Fruit fly (Drosophila melanogaster): Measurements from ENCODE around the gene nAChRalpha2.

- no peak for TF ChIP-seq ttk (optimal IDR thresholded peaks at IDR 0.05)
- no peak for TF ChIP-seq h (optimal IDR thresholded peaks at IDR 0.05)
Observed at dm6 chr3R:24523578-24523977, 38.4 kb downstream of the nAChRalpha2 start, which contains the start of gene CG13622.
